Fruit fly (Drosophila melanogaster) whole organism, wandering third instar larva: ENCODE data around the gene CG15643.
A peak's percentile ranks its signal among the peaks of the same experiment; 100 is the strongest.

Source experiments
- Abd-B ChIP-seq: fragments of >200 bp; optimal IDR thresholded peaks from 2 replicates; lab custom pipeline; 2017; ENCODE audit warnings: missing biosample characterization, missing genetic modification characterization
- CG32264 ChIP-seq: fragments of 200-800 bp; sonication (Bioruptor generic); optimal IDR thresholded peaks from 2 replicates; lab custom pipeline; 2016; ENCODE audit warnings: missing biosample characterization, missing genetic modification characterization
- CrebA ChIP-seq: fragments of 200-800 bp; sonication (Bioruptor generic); optimal IDR thresholded peaks from 2 replicates; lab custom pipeline; 2016; ENCODE audit warnings: missing biosample characterization, mild to moderate bottlenecking, missing genetic modification characterization, borderline replicate concordance
- Dfd ChIP-seq: fragments of >200 bp; optimal IDR thresholded peaks from 2 replicates; lab custom pipeline; 2017; ENCODE audit warnings: missing biosample characterization, missing genetic modification characterization
- Dif ChIP-seq: fragments of 200-275, 200-300 bp; sonication (Bioruptor generic); optimal IDR thresholded peaks from 2 replicates; lab custom pipeline; 2018; ENCODE audit warnings: missing biosample characterization, missing genetic modification characterization; ENCODE audit not compliant: partially characterized antibody
- GATAd ChIP-seq: sonication (Bioruptor generic); optimal IDR thresholded peaks from 2 replicates; lab custom pipeline; 2016; ENCODE audit warnings: missing biosample characterization, missing genetic modification characterization
- HLH106 ChIP-seq: fragments of 200-800 bp; optimal IDR thresholded peaks from 3 replicates; lab custom pipeline; 2019; ENCODE audit warnings: missing biosample characterization, mild to moderate bottlenecking, missing genetic modification characterization, moderate library complexity
- Hnf4 ChIP-seq: fragments of 200-800 bp; sonication (Bioruptor generic); optimal IDR thresholded peaks from 2 replicates; lab custom pipeline; 2016; ENCODE audit warnings: missing biosample characterization, mild to moderate bottlenecking, missing genetic modification characterization
- Hr78 ChIP-seq: fragments of >200 bp; optimal IDR thresholded peaks from 2 replicates; lab custom pipeline; 2017; ENCODE audit warnings: missing biosample characterization, missing genetic modification characterization
- Hr83 ChIP-seq: fragments of 200-300 bp; sonication (Bioruptor generic); optimal IDR thresholded peaks from 2 replicates; lab custom pipeline; 2016; ENCODE audit warnings: missing biosample characterization, mild to moderate bottlenecking, missing genetic modification characterization, moderate library complexity; ENCODE audit not compliant: poor library complexity, severe bottlenecking
- Jra ChIP-seq: sonication (Bioruptor generic); optimal IDR thresholded peaks from 2 replicates; lab custom pipeline; 2016; ENCODE audit warnings: missing biosample characterization, missing genetic modification characterization
- Mio ChIP-seq: sonication (Bioruptor generic); optimal IDR thresholded peaks from 2 replicates; lab custom pipeline; 2016; ENCODE audit warnings: missing biosample characterization, missing genetic modification characterization
- Myc ChIP-seq: fragments of >200 bp; optimal IDR thresholded peaks from 2 replicates; lab custom pipeline; 2017
- N ChIP-seq: fragments of >200 bp; optimal IDR thresholded peaks from 2 replicates; lab custom pipeline; 2018; ENCODE audit warnings: missing biosample characterization, missing external identifiers, missing genetic modification characterization
- OdsH ChIP-seq: fragments of 200-800 bp; sonication (Bioruptor generic); optimal IDR thresholded peaks from 2 replicates; lab custom pipeline; 2016; ENCODE audit warnings: missing biosample characterization, mild to moderate bottlenecking, missing genetic modification characterization
- Rel ChIP-seq, 2 experiments: fragments of 200-800 bp; sonication (Bioruptor generic) in 1 of 2; optimal IDR thresholded peaks; 2 replicates in 1 of 2; 3 replicates in 1 of 2; lab custom pipeline; 2016 to 2019; ENCODE audit warnings: mild to moderate bottlenecking in 2 of 2, missing biosample characterization in 2 of 2, missing genetic modification characterization in 2 of 2, moderate library complexity in 1 of 2
- Sp1 ChIP-seq: fragments of 200-800 bp; sonication (Bioruptor generic); optimal IDR thresholded peaks from 3 replicates; lab custom pipeline; 2019; ENCODE audit warnings: missing biosample characterization, mild to moderate bottlenecking, missing genetic modification characterization, moderate library complexity
- Vsx2 ChIP-seq: fragments of 200-300, 225-300 bp; sonication (Bioruptor generic); optimal IDR thresholded peaks from 2 replicates; lab custom pipeline; 2018; ENCODE audit warnings: missing biosample characterization, missing genetic modification characterization; ENCODE audit not compliant: partially characterized antibody
- br ChIP-seq: fragments of 200-800 bp; sonication (Bioruptor generic); optimal IDR thresholded peaks from 2 replicates; lab custom pipeline; 2016; ENCODE audit warnings: missing biosample characterization, missing genetic modification characterization
- brk ChIP-seq: fragments of 200-800 bp; sonication (Bioruptor generic); optimal IDR thresholded peaks from 2 replicates; lab custom pipeline; 2016; ENCODE audit warnings: missing biosample characterization, mild to moderate bottlenecking, missing genetic modification characterization
- dl ChIP-seq, 2 experiments: fragments of 175-275, 200-275 bp in 1 of 2; fragments of 200-275 bp in 1 of 2; sonication (Bioruptor generic); optimal IDR thresholded peaks; lab custom pipeline; 2018; ENCODE audit warnings: mild to moderate bottlenecking in 2 of 2, missing biosample characterization in 2 of 2, missing genetic modification characterization in 2 of 2, moderate library complexity in 2 of 2; ENCODE audit not compliant: partially characterized antibody in 2 of 2, insufficient read depth in 1 of 2
- dmrt93B ChIP-seq: fragments of 200-800 bp; sonication (Bioruptor generic); optimal IDR thresholded peaks from 2 replicates; lab custom pipeline; 2018; ENCODE audit warnings: missing biosample characterization, mild to moderate bottlenecking, missing genetic modification characterization
- dsf ChIP-seq: sonication (Bioruptor generic); optimal IDR thresholded peaks from 2 replicates; lab custom pipeline; 2016; ENCODE audit warnings: missing biosample characterization, missing genetic modification characterization, borderline replicate concordance
- ey ChIP-seq: fragments of 200-800 bp; sonication (Bioruptor generic); optimal IDR thresholded peaks from 2 replicates; lab custom pipeline; 2016; ENCODE audit warnings: missing biosample characterization, missing genetic modification characterization
- foxo ChIP-seq, 2 experiments: fragments of 200-800 bp; sonication (Bioruptor generic); optimal IDR thresholded peaks; 2 replicates in 1 of 2; 3 replicates in 1 of 2; lab custom pipeline; 2016 to 2017; ENCODE audit warnings: missing biosample characterization in 2 of 2, missing genetic modification characterization in 2 of 2
- fru ChIP-seq: fragments of 200-800 bp; sonication (Bioruptor generic); optimal IDR thresholded peaks from 3 replicates; lab custom pipeline; 2016; ENCODE audit warnings: missing biosample characterization, mild to moderate bottlenecking, missing genetic modification characterization
- h ChIP-seq: fragments of 200-800 bp; sonication (Bioruptor generic); optimal IDR thresholded peaks from 3 replicates; lab custom pipeline; 2016; ENCODE audit warnings: missing biosample characterization, mild to moderate bottlenecking, missing genetic modification characterization
- jim ChIP-seq: fragments of 175-275, 200-325 bp; sonication (Bioruptor generic); optimal IDR thresholded peaks from 2 replicates; lab custom pipeline; 2016; ENCODE audit warnings: missing biosample characterization, mild to moderate bottlenecking, missing genetic modification characterization
- lola ChIP-seq: fragments of >200 bp; optimal IDR thresholded peaks from 2 replicates; lab custom pipeline; 2017; ENCODE audit warnings: missing biosample characterization, missing genetic modification characterization
- pan ChIP-seq: fragments of >200 bp; optimal IDR thresholded peaks from 2 replicates; lab custom pipeline; 2017
- psq ChIP-seq: fragments of 200-800 bp; sonication (Bioruptor generic); optimal IDR thresholded peaks from 3 replicates; lab custom pipeline; 2017; ENCODE audit warnings: missing biosample characterization, mild to moderate bottlenecking, missing genetic modification characterization, moderate library complexity
- rgr ChIP-seq: fragments of 200-800 bp; sonication (Bioruptor generic); optimal IDR thresholded peaks from 3 replicates; lab custom pipeline; 2016; ENCODE audit warnings: missing biosample characterization, mild to moderate bottlenecking, missing genetic modification characterization
- sage ChIP-seq: fragments of 200-800 bp; sonication (Bioruptor generic); optimal IDR thresholded peaks from 2 replicates; lab custom pipeline; 2016; ENCODE audit warnings: missing biosample characterization, mild to moderate bottlenecking, missing genetic modification characterization
- sv ChIP-seq: fragments of 200-800 bp; sonication (Bioruptor generic); optimal IDR thresholded peaks from 3 replicates; lab custom pipeline; 2016; ENCODE audit warnings: missing biosample characterization, missing genetic modification characterization
- usp ChIP-seq: fragments of >200 bp; optimal IDR thresholded peaks from 2 replicates; lab custom pipeline; 2017; ENCODE audit warnings: missing biosample characterization, missing genetic modification characterization
- woc ChIP-seq: sonication (Bioruptor generic); optimal IDR thresholded peaks from 2 replicates; lab custom pipeline; 2016; ENCODE audit warnings: missing biosample characterization, mild to moderate bottlenecking, missing genetic modification characterization

Gene CG15643

DNA sequence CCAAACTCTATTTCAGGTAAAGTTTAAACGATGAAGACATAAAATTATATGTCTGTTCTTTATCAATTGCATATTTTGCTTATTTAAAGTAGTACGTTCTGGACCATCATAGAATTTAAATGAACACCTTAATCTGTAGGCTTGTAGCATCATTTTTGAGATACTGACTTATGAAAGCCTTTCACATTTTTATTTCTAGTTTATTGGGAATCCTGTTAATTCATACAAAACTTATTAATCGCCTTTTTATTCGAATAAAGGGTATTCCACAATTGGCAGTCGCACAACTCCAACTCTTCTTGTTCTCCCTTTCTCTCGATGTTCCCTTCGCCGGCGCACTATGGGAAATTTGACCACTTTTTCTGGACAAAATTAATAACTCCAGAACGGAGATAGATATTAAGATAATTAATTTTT is 19.5 kb downstream of the CG15643 start:
- no peak for TF ChIP-seq Mio (GFP tag; lab: Kevin White, UChicago)
- TF ChIP-seq br (GFP tag; lab: Kevin White, UChicago) = peak; percentile 18
- peak; percentile 40 for TF ChIP-seq ey (GFP tag; lab: Kevin White, UChicago)
- peak; percentile 86 for TF ChIP-seq woc (GFP tag; lab: Kevin White, UChicago)
- no peak for TF ChIP-seq Hnf4 (GFP tag; lab: Kevin White, UChicago)
- peak; percentile 59 for TF ChIP-seq psq (GFP tag; lab: Kevin White, UChicago)
- TF ChIP-seq foxo (GFP tag; optimal IDR thresholded peaks at IDR 0.05; lab: Kevin White, UChicago) = peak in 1 of 2 experiments; percentile 62
- TF ChIP-seq fru = peak; percentile 62
- peak; percentile 30 for TF ChIP-seq Sp1 (GFP tag; lab: Kevin White, UChicago)
- peak; percentile 54 for TF ChIP-seq OdsH (GFP tag; lab: Kevin White, UChicago)
- TF ChIP-seq h (GFP tag; lab: Kevin White, UChicago) = peak; percentile 45
- TF ChIP-seq dl (GFP tag; optimal IDR thresholded peaks at IDR 0.05; lab: Kevin White, UChicago; ENCODE audit: insufficient read depth in 1 of 2, partially characterized antibody in 2 of 2) = no peak
- TF ChIP-seq dmrt93B (GFP tag; lab: Kevin White, UChicago) = peak; percentile 21
- TF ChIP-seq HLH106 (tag; lab: Kevin White, UChicago) = peak; percentile 40
- TF ChIP-seq rgr (GFP tag; lab: Kevin White, UChicago) = peak; percentile 28
- TF ChIP-seq Dfd (GFP tag; lab: Kevin White, UChicago) = no peak
- TF ChIP-seq dsf = no peak
- TF ChIP-seq N (GFP tag; lab: Kevin White, UChicago) = no peak
- TF ChIP-seq Abd-B = no peak
- TF ChIP-seq, all 38 proteins: peak for 12

DNA sequence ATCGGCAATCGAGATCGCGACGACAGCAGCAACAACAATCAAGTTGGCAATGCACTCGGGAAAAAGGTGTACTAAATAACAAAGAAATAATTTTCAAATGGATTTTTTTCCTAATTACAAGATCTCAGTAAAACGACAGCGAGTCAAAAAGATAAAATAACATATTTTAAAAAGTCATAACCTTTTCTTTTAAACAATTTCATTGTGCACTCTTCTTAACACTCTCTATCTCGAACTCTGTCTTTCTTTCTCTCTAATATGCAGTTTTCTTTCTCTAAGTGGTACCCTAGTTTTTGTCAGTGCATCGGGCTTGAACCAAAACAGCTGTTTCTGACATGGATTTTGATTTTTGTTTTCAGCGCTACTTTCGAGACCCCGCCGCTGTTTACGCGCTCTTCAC is 22.9 kb downstream of the CG15643 start:
- peak; percentile 28 for TF ChIP-seq OdsH (GFP tag; lab: Kevin White, UChicago)
- no peak for TF ChIP-seq dsf
- TF ChIP-seq Dif = no peak
- TF ChIP-seq fru = peak; percentile 61
- no peak for TF ChIP-seq Hr83 (GFP tag; lab: Kevin White, UChicago)
- TF ChIP-seq CG32264 (GFP tag; lab: Kevin White, UChicago) = no peak
- TF ChIP-seq brk (GFP tag; lab: Kevin White, UChicago) = no peak
- peak in 1 of 2 experiments; percentile 50 for TF ChIP-seq foxo (GFP tag; optimal IDR thresholded peaks at IDR 0.05; lab: Kevin White, UChicago)
- peak; percentile 62 for TF ChIP-seq rgr (GFP tag; lab: Kevin White, UChicago)
- no peak for TF ChIP-seq GATAd (GFP tag; lab: Kevin White, UChicago)
- peak; percentile 66 for TF ChIP-seq Sp1 (GFP tag; lab: Kevin White, UChicago)
- no peak for TF ChIP-seq Mio (GFP tag; lab: Kevin White, UChicago)
- TF ChIP-seq h (GFP tag; lab: Kevin White, UChicago) = peak; percentile 70
- no peak for TF ChIP-seq woc (GFP tag; lab: Kevin White, UChicago)
- TF ChIP-seq pan (lab: Kevin White, UChicago) = no peak
- TF ChIP-seq Myc (lab: Kevin White, UChicago) = no peak
- TF ChIP-seq CrebA (GFP tag; lab: Kevin White, UChicago) = no peak
- peak; percentile 70 for TF ChIP-seq sv
- TF ChIP-seq Rel (GFP tag; optimal IDR thresholded peaks at IDR 0.05; lab: Kevin White, UChicago) = no peak
- peak; percentile 16 for TF ChIP-seq Rel (tag; optimal IDR thresholded peaks at IDR 0.05; lab: Kevin White, UChicago)
- TF ChIP-seq ey (GFP tag; lab: Kevin White, UChicago) = peak; percentile 53
- peak; percentile 23 for TF ChIP-seq Hnf4 (GFP tag; lab: Kevin White, UChicago)
- no peak for TF ChIP-seq dl (GFP tag; optimal IDR thresholded peaks at IDR 0.05; lab: Kevin White, UChicago; ENCODE audit: insufficient read depth in 1 of 2, partially characterized antibody in 2 of 2)
- TF ChIP-seq dmrt93B (GFP tag; lab: Kevin White, UChicago) = peak; percentile 38
- TF ChIP-seq Jra (GFP tag; lab: Kevin White, UChicago) = no peak
- peak; percentile 44 for TF ChIP-seq psq (GFP tag; lab: Kevin White, UChicago)
- TF ChIP-seq Hr78 (GFP tag; lab: Kevin White, UChicago) = no peak
- peak; percentile 29 for TF ChIP-seq br (GFP tag; lab: Kevin White, UChicago)
- no peak for TF ChIP-seq Dfd (GFP tag; lab: Kevin White, UChicago)
- no peak for TF ChIP-seq Vsx2 (GFP tag; lab: Kevin White, UChicago)
- no peak for TF ChIP-seq jim (GFP tag; lab: Kevin White, UChicago)
- TF ChIP-seq lola (GFP tag; lab: Kevin White, UChicago) = no peak
- peak; percentile 73 for TF ChIP-seq HLH106 (tag; lab: Kevin White, UChicago)
- TF ChIP-seq sage (GFP tag; lab: Kevin White, UChicago) = no peak
- no peak for TF ChIP-seq usp (GFP tag; lab: Kevin White, UChicago)
- no peak for TF ChIP-seq N (GFP tag; lab: Kevin White, UChicago)
